Fruit fly (Drosophila melanogaster): Measurements from ENCODE around the gene ATPsynG.

- no peak for TF ChIP-seq achi (GFP tag; optimal IDR thresholded peaks at IDR 0.05)
- no peak for TF ChIP-seq CG7368 (GFP tag; optimal IDR thresholded peaks at IDR 0.05)
- no peak for TF ChIP-seq CG8632 (GFP tag; optimal IDR thresholded peaks at IDR 0.05)
- TF ChIP-seq Ets96B (tag; optimal IDR thresholded peaks at IDR 0.05) = no peak
- no peak for TF ChIP-seq CG11762 (GFP tag; optimal IDR thresholded peaks at IDR 0.05; ENCODE audit: insufficient read depth)
- no peak for TF ChIP-seq CG15336 (GFP tag; IDR thresholded peaks at IDR 0.05)
- no peak for TF ChIP-seq Eip75B (GFP tag; optimal IDR thresholded peaks at IDR 0.05)
- no peak for TF ChIP-seq dac (GFP tag; optimal IDR thresholded peaks at IDR 0.05)
- no peak for TF ChIP-seq OdsH (GFP tag; optimal IDR thresholded peaks at IDR 0.05)
- no peak for TF ChIP-seq CG6854 (GFP tag; optimal IDR thresholded peaks at IDR 0.05)
- TF ChIP-seq fd59A (GFP tag; optimal IDR thresholded peaks at IDR 0.05) = no peak
Observed at dm6 chr2L:11001376-11002122, 25.4 kb upstream of the ATPsynG start, which contains the start of the genes aub and lectin-33A.

All from whole organism, prepupa.